Worm (Caenorhabditis elegans) whole organism, young adult: Measurements from ENCODE around the gene mig-22.

ENCODE experiments used
- B0035.1 ChIP-seq: sonication (generic microtip); optimal IDR thresholded peaks from 2 replicates; lab custom pipeline; 2016; ENCODE audit warnings: missing genetic modification characterization, mild to moderate bottlenecking, missing compliant biosample characterization, missing genotype, missing genetic modification reagents
- B0336.3 ChIP-seq: fragments of 200-800 bp; sonication (Bioruptor generic); IDR thresholded peaks from 2 replicates; pipeline ENCODE4 v1.3.6; 2022; ENCODE audit warnings: missing genetic modification characterization, missing compliant biosample characterization
- C17E4.6 ChIP-seq: fragments of 200-800 bp; sonication (Bioruptor generic); IDR thresholded peaks from 2 replicates; pipeline ENCODE4 v1.3.6; 2022; ENCODE audit warnings: missing genetic modification reagents, missing genetic modification characterization, missing compliant biosample characterization
- F10E7.11 ChIP-seq: sonication (generic microtip); optimal IDR thresholded peaks from 2 replicates; lab custom pipeline; 2017; ENCODE audit warnings: mild to moderate bottlenecking, missing genetic modification characterization, moderate library complexity, missing compliant biosample characterization
- F23B12.7 ChIP-seq: sonication (generic microtip); optimal IDR thresholded peaks from 2 replicates; lab custom pipeline; 2017; ENCODE audit warnings: missing genetic modification characterization, mild to moderate bottlenecking, missing compliant biosample characterization, antibody characterized with exemption, moderate library complexity; ENCODE audit not compliant: insufficient read depth
- F39B2.1 ChIP-seq: fragments of 200-800 bp; sonication (Bioruptor generic); IDR thresholded peaks from 2 replicates; pipeline ENCODE4 v1.3.6; 2022; ENCODE audit warnings: missing genetic modification reagents, missing genetic modification characterization, missing compliant biosample characterization
- F55B11.4 ChIP-seq: sonication (generic microtip); optimal IDR thresholded peaks from 2 replicates; lab custom pipeline; 2016; ENCODE audit warnings: missing compliant biosample characterization, missing genetic modification characterization, borderline replicate concordance; ENCODE audit not compliant: insufficient read depth
- aptf-2 ChIP-seq: fragments of 200-800 bp; sonication (Bioruptor generic); conservative IDR thresholded peaks from 2 replicates; pipeline ENCODE4 v1.3.6; 2022; ENCODE audit warnings: missing genetic modification reagents, missing genetic modification characterization, missing compliant biosample characterization
- athp-1 ChIP-seq: sonication (generic microtip); optimal IDR thresholded peaks from 2 replicates; lab custom pipeline; 2017; ENCODE audit warnings: mild to moderate bottlenecking, missing genetic modification characterization, missing compliant biosample characterization
- attf-5 ChIP-seq: fragments of 200-800 bp; sonication (Bioruptor generic); optimal IDR thresholded peaks from 2 replicates; lab custom pipeline; 2018; ENCODE audit warnings: mild to moderate bottlenecking, missing genetic modification characterization, missing compliant biosample characterization
- bed-2 ChIP-seq: fragments of 200-800 bp; sonication (Bioruptor generic); IDR thresholded peaks from 2 replicates; pipeline ENCODE4 v1.3.6; 2022; ENCODE audit warnings: missing genetic modification reagents, missing genetic modification characterization, missing compliant biosample characterization
- ccch-3 ChIP-seq: fragments of 200-800 bp; sonication (Bioruptor generic); optimal IDR thresholded peaks from 2 replicates; lab custom pipeline; 2018; ENCODE audit warnings: mild to moderate bottlenecking, missing genetic modification characterization, missing compliant biosample characterization
- cebp-1 ChIP-seq, 2 experiments: fragments of 200-800 bp in 1 of 2; sonication (Bioruptor generic) in 1 of 2; sonication (generic microtip) in 1 of 2; IDR thresholded peaks in 1 of 2; optimal IDR thresholded peaks in 1 of 2; 2 replicates each; pipeline versions ENCODE4 v1.3.6 to Lab custom; 2017 to 2022; ENCODE audit warnings: missing compliant biosample characterization in 2 of 2, missing genetic modification characterization in 2 of 2, mild to moderate bottlenecking in 1 of 2, missing genetic modification reagents in 1 of 2, moderate library complexity in 1 of 2
- ceh-58 ChIP-seq: fragments of 200-800 bp; sonication (Bioruptor generic); IDR thresholded peaks from 2 replicates; pipeline ENCODE4 v1.3.6; 2022; ENCODE audit warnings: missing genetic modification characterization, missing compliant biosample characterization
- ceh-91 ChIP-seq: fragments of 200-800 bp; sonication (Bioruptor generic); IDR thresholded peaks from 2 replicates; pipeline ENCODE4 v1.3.6; 2022; ENCODE audit warnings: missing genetic modification reagents, missing genetic modification characterization, missing compliant biosample characterization
- dpff-1 ChIP-seq: sonication (generic microtip); optimal IDR thresholded peaks from 2 replicates; lab custom pipeline; 2017; ENCODE audit warnings: mild to moderate bottlenecking, missing genetic modification characterization, missing compliant biosample characterization
- dpl-1 ChIP-seq: fragments of 150-350 bp; optimal IDR thresholded peaks from 2 replicates; lab custom pipeline; 2014; ENCODE audit warnings: missing biosample characterization, missing genetic modification reagents, missing genetic modification characterization
- efl-1 ChIP-seq: fragments of 150-350 bp; optimal IDR thresholded peaks from 2 replicates; lab custom pipeline; 2014; ENCODE audit warnings: missing biosample characterization, missing genetic modification reagents, missing genetic modification characterization
- egl-44 ChIP-seq: fragments of 200-800 bp; sonication (Bioruptor generic); IDR thresholded peaks from 2 replicates; pipeline ENCODE4 v1.3.6; 2022; ENCODE audit warnings: missing genetic modification reagents, missing genetic modification characterization, missing compliant biosample characterization
- him-1 ChIP-seq: sonication (generic microtip); optimal IDR thresholded peaks from 2 replicates; lab custom pipeline; 2016; ENCODE audit warnings: missing genotype, missing genetic modification reagents, missing genetic modification characterization, missing compliant biosample characterization
- hlh-12 ChIP-seq: sonication (generic microtip); optimal IDR thresholded peaks from 2 replicates; lab custom pipeline; 2016; ENCODE audit warnings: missing genetic modification characterization, missing compliant biosample characterization
- hmg-1.2 ChIP-seq: fragments of 200-800 bp; sonication (Bioruptor generic); IDR thresholded peaks from 2 replicates; pipeline ENCODE4 v1.3.6; 2022; ENCODE audit warnings: missing genetic modification reagents, missing genetic modification characterization, missing compliant biosample characterization
- hrde-1 ChIP-seq: sonication (generic microtip); optimal IDR thresholded peaks from 2 replicates; lab custom pipeline; 2016; ENCODE audit warnings: missing genetic modification characterization, mild to moderate bottlenecking, missing compliant biosample characterization, moderate library complexity, missing genotype, missing genetic modification reagents, borderline replicate concordance
- lag-1 ChIP-seq: fragments of 200-800 bp; sonication (Bioruptor generic); IDR thresholded peaks from 2 replicates; pipeline ENCODE4 v1.3.6; 2022; ENCODE audit warnings: missing genetic modification reagents, missing genetic modification characterization, missing compliant biosample characterization
- lin-35 ChIP-seq, 3 experiments: fragments of 150-350 bp in 2 of 3; sonication (generic microtip) in 1 of 3; optimal IDR thresholded peaks; 2 replicates each; lab custom pipeline; 2014 to 2018; ENCODE audit warnings: missing biosample characterization in 3 of 3, missing genetic modification characterization in 3 of 3, missing genetic modification reagents in 3 of 3
- lir-1 ChIP-seq: fragments of 200-800 bp; sonication (Bioruptor generic); conservative IDR thresholded peaks from 2 replicates; pipeline ENCODE4 v1.3.6; 2022; ENCODE audit warnings: missing genetic modification reagents, missing genetic modification characterization, missing compliant biosample characterization
- madf-8 ChIP-seq: fragments of 200-800 bp; sonication (Bioruptor generic); conservative IDR thresholded peaks from 2 replicates; pipeline ENCODE4 v1.3.6; 2022; ENCODE audit warnings: missing genetic modification reagents, missing genetic modification characterization, missing compliant biosample characterization
- nfya-2 ChIP-seq: fragments of 200-800 bp; sonication (Bioruptor generic); IDR thresholded peaks from 2 replicates; pipeline ENCODE4 v1.3.6; 2022; ENCODE audit warnings: missing genetic modification reagents, missing genetic modification characterization, missing compliant biosample characterization
- nhr-120 ChIP-seq: fragments of 200-800 bp; sonication (Bioruptor generic); IDR thresholded peaks from 2 replicates; pipeline ENCODE4 v1.3.6; 2022; ENCODE audit warnings: missing genetic modification characterization, missing compliant biosample characterization
- nhr-179 ChIP-seq: sonication (generic microtip); optimal IDR thresholded peaks from 2 replicates; lab custom pipeline; 2016; ENCODE audit warnings: mild to moderate bottlenecking, missing genetic modification characterization, missing compliant biosample characterization
- nhr-27 ChIP-seq: fragments of 200-800 bp; sonication (Bioruptor generic); optimal IDR thresholded peaks from 2 replicates; lab custom pipeline; 2018; ENCODE audit warnings: mild to moderate bottlenecking, missing genetic modification characterization, moderate library complexity, missing compliant biosample characterization
- nhr-80 ChIP-seq: sonication (generic microtip); optimal IDR thresholded peaks from 2 replicates; lab custom pipeline; 2016; ENCODE audit warnings: missing genetic modification characterization, missing compliant biosample characterization
- pbrm-1 ChIP-seq: fragments of 200-800 bp; sonication (Bioruptor generic); IDR thresholded peaks from 2 replicates; pipeline ENCODE4 v1.3.6; 2022; ENCODE audit warnings: missing genetic modification reagents, missing genetic modification characterization, missing compliant biosample characterization
- repo-1 ChIP-seq: sonication (generic microtip); optimal IDR thresholded peaks from 2 replicates; lab custom pipeline; 2017; ENCODE audit warnings: mild to moderate bottlenecking, missing genetic modification characterization, missing compliant biosample characterization
- sdz-38 ChIP-seq: sonication (generic microtip); optimal IDR thresholded peaks from 2 replicates; lab custom pipeline; 2016; ENCODE audit warnings: missing genotype, missing genetic modification characterization, missing compliant biosample characterization
- snpc-1.1 ChIP-seq: sonication (generic microtip); optimal IDR thresholded peaks from 2 replicates; lab custom pipeline; 2017; ENCODE audit warnings: missing genetic modification characterization, mild to moderate bottlenecking, missing compliant biosample characterization, antibody characterized with exemption, moderate library complexity, missing genotype, missing genetic modification reagents; ENCODE audit not compliant: insufficient read depth
- snpc-1.3 ChIP-seq: sonication (generic microtip); optimal IDR thresholded peaks from 2 replicates; lab custom pipeline; 2017; ENCODE audit warnings: missing genetic modification characterization, mild to moderate bottlenecking, missing compliant biosample characterization, antibody characterized with exemption, moderate library complexity, missing genotype, missing genetic modification reagents; ENCODE audit not compliant: insufficient read depth
- somi-1 ChIP-seq: fragments of 200-800 bp; sonication (Bioruptor generic); optimal IDR thresholded peaks from 2 replicates; lab custom pipeline; 2018; ENCODE audit warnings: mild to moderate bottlenecking, missing genetic modification characterization, missing compliant biosample characterization
- sptf-2 ChIP-seq: fragments of 200-800 bp; sonication (Bioruptor generic); optimal IDR thresholded peaks from 2 replicates; lab custom pipeline; 2018; ENCODE audit warnings: mild to moderate bottlenecking, missing genetic modification characterization, missing compliant biosample characterization
- tbp1 ChIP-seq: fragments of 200-800 bp; sonication (Bioruptor generic); optimal IDR thresholded peaks from 2 replicates; lab custom pipeline; 2018; ENCODE audit warnings: mild to moderate bottlenecking, missing genetic modification characterization, missing compliant biosample characterization
- unc-130 ChIP-seq: sonication (generic microtip); optimal IDR thresholded peaks from 2 replicates; lab custom pipeline; 2016; ENCODE audit warnings: missing genetic modification reagents, missing genetic modification characterization, missing compliant biosample characterization
- zim-3 ChIP-seq: sonication (generic microtip); optimal IDR thresholded peaks from 2 replicates; lab custom pipeline; 2017; ENCODE audit warnings: mild to moderate bottlenecking, missing genetic modification characterization, moderate library complexity, missing compliant biosample characterization
- ztf-26 ChIP-seq: sonication (generic microtip); optimal IDR thresholded peaks from 2 replicates; lab custom pipeline; 2017; ENCODE audit warnings: missing genetic modification characterization, missing compliant biosample characterization
- ztf-28 ChIP-seq: fragments of 200-800 bp; sonication (Bioruptor generic); IDR thresholded peaks from 2 replicates; pipeline ENCODE4 v1.3.6; 2022; ENCODE audit warnings: missing genetic modification reagents, missing genetic modification characterization, missing compliant biosample characterization
- ztf-6 ChIP-seq: fragments of 200-800 bp; sonication (Bioruptor generic); IDR thresholded peaks from 2 replicates; pipeline ENCODE4 v1.3.6; 2022; ENCODE audit warnings: missing genetic modification reagents, missing genetic modification characterization, missing compliant biosample characterization

The mig-22 gene

DNA sequence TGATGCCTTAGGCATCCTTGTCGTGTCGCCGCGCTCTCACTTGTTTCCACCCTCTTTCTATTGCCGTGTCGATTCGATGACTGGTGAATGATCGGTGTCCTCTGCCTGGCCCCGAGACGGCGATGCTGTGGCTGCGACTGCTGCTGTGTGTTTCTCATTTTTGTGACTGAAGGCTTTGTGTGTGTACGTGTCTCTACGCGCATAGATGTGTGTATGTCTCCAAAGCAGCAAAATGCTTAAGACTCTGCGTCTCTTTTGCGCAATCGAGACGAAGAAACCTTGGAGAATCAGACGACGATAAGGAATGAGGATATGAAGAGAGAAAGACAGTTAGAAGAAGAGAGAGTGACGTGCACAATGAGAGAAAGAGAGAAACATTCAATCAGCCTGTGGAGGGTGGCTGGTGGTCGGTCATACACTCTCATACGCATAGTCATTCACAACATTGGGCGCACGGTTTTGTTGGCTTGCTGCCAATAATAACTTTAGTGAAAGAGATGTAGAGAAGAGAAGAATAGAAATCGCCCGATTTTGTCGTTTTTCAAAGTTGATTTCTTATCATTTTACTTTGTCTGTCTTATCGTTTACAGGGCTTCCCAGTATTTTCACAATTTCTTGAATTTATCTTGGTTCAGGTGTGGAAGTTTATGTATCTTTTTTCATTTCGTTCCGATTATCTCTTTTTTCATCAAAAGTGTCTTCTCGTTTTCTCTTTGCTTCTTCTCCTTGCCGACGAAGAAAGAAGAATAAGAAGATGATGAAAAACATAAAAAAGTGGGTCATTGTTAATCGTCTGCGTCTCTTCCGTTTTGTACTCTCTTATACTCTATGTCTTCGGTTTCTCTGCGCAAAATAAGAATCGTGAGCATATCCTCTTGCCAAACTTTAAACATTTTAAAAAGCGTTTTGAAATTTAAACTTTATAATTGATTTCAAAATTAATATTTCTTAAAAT is 35.0 kb upstream of the mig-22 start (continued):
- TF ChIP-seq nfya-2 (GFP tag; lab: Robert Waterston, UW): no peak
- TF ChIP-seq dpff-1: no peak
- TF ChIP-seq B0035.1 (tag; lab: Kevin White, UChicago): peak; percentile 67
- no peak for TF ChIP-seq unc-130 (GFP tag; lab: Kevin White, UChicago)
- TF ChIP-seq cebp-1 (GFP tag; IDR thresholded peaks at IDR 0.05; lab: Robert Waterston, UW): no peak
- peak; percentile 92 for TF ChIP-seq cebp-1 (tag; optimal IDR thresholded peaks at IDR 0.05; lab: Kevin White, UChicago)
- TF ChIP-seq nhr-27 (tag; lab: Kevin White, UChicago): no peak
- no peak for TF ChIP-seq ccch-3 (GFP tag; lab: Kevin White, UChicago)
- no peak for TF ChIP-seq dpl-1
- peak; percentile 94 for TF ChIP-seq B0336.3 (GFP tag; lab: Robert Waterston, UW)
- peak; percentile 84 for TF ChIP-seq ztf-26 (tag; lab: Kevin White, UChicago)
- no peak for TF ChIP-seq aptf-2
- TF ChIP-seq bed-2: 0 out of 2 replicates have a peak, but pooled peaks have one; percentile 23
- TF ChIP-seq snpc-1.1 (tag; lab: Kevin White, UChicago): peak; percentile 57
- TF ChIP-seq sdz-38 (tag; lab: Kevin White, UChicago): no peak
- no peak for TF ChIP-seq C17E4.6 (GFP tag; lab: Robert Waterston, UW)
- TF ChIP-seq F10E7.11 (tag; lab: Kevin White, UChicago): no peak
- no peak for TF ChIP-seq him-1 (tag; lab: Kevin White, UChicago)
- peak; percentile 94 for TF ChIP-seq somi-1
- TF ChIP-seq lir-1: peak; percentile 49; the same call in 1 of the 2 replicates
- peak in 1 of 3 experiments; percentile 61 for TF ChIP-seq lin-35 (GFP tag; optimal IDR thresholded peaks at IDR 0.05; lab: Kevin White, UChicago)
- no peak for TF ChIP-seq ceh-58 (GFP tag; lab: Robert Waterston, UW)
- TF ChIP-seq hmg-1.2 (GFP tag; lab: Robert Waterston, UW): peak; percentile 91
- TF ChIP-seq snpc-1.3 (tag; lab: Kevin White, UChicago): peak; percentile 48
- no peak for TF ChIP-seq ztf-6 (GFP tag; lab: Robert Waterston, UW)
- no peak for TF ChIP-seq zim-3
- no peak for TF ChIP-seq madf-8 (GFP tag; lab: Robert Waterston, UW)
- TF ChIP-seq hlh-12: no peak
- TF ChIP-seq lag-1 (GFP tag; lab: Robert Waterston, UW): 0 out of 2 replicates have a peak, but pooled peaks have one; percentile 56
- TF ChIP-seq tbp1: peak; percentile 57
- TF ChIP-seq egl-44: no peak; the same call in 1 of the 2 replicates
- TF ChIP-seq F23B12.7 (tag; lab: Kevin White, UChicago): peak; percentile 80
- TF ChIP-seq pbrm-1 (GFP tag; lab: Robert Waterston, UW): peak; percentile 79
- peak; percentile 46 for TF ChIP-seq repo-1
- TF ChIP-seq hrde-1 (tag; lab: Kevin White, UChicago): no peak
- TF ChIP-seq nhr-80: peak; percentile 99
- TF ChIP-seq nhr-120 (GFP tag; lab: Robert Waterston, UW): no peak
- no peak for TF ChIP-seq ztf-28 (GFP tag; lab: Robert Waterston, UW)
- no peak for TF ChIP-seq F55B11.4
- TF ChIP-seq athp-1 (tag; lab: Kevin White, UChicago): peak; percentile 85
- no peak for TF ChIP-seq F39B2.1
- no peak for TF ChIP-seq efl-1 (GFP tag; lab: Kevin White, UChicago)
- TF ChIP-seq sptf-2 (GFP tag; lab: Kevin White, UChicago): no peak
- TF ChIP-seq attf-5: peak; percentile 97
- TF ChIP-seq nhr-179 (tag; lab: Kevin White, UChicago): no peak
- no peak for TF ChIP-seq ceh-91 (GFP tag; lab: Robert Waterston, UW)
